Fruit fly (Drosophila melanogaster): ENCODE results near the gene mRpL45.

The mRpL45 gene

DNA sequence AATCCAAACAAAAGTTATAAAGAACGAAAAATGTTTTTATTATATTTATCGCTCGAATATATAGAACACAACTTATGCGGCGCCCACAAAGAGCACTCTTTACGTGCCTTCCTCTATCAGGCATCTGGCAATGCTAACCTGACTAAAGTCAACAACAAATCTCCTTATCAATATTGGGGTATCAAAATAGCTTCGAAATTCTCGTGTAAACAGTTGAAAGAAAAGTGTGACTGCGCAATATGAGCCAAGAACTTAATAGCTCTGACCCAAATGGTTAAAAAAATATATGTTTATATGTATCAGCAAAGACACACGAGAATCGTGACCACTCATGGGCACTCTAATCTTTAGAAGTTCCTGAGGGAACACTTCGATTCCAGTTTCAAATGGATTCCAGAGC lies 12.9 kb downstream of the mRpL45 start (continued):
- TF ChIP-seq sisA (GFP tag; IDR thresholded peaks at IDR 0.05) = no peak
- TF ChIP-seq HmgD (GFP tag; optimal IDR thresholded peaks at IDR 0.05) = no peak

DNA sequence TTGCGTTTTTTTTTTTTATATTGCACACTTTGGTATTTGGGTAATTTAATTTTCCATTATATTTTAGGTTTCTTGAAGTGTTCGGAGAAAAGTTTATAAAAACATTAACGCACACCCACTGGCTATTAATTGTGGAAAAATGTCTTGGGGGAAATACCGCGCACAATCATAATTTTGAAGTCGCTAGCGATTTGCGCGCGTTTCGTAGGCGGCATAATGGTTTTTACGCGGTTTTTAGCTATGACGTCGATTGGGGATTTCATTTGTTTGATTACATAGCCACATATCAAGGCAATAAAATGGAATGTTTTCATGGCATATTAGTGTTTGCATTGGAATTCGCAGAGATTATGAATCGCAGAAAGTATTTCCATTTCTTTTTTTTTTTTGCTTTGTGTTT lies 13.9 kb downstream of the mRpL45 start:
- no peak for TF ChIP-seq lilli (GFP tag; optimal IDR thresholded peaks at IDR 0.05)
- no peak for TF ChIP-seq MTF-1 (GFP tag; optimal IDR thresholded peaks at IDR 0.05; ENCODE audit: borderline replicate concordance)
- TF ChIP-seq YL-1 (GFP tag; optimal IDR thresholded peaks at IDR 0.05) = no peak
- no peak for TF ChIP-seq CG18011 (GFP tag; optimal IDR thresholded peaks at IDR 0.05)
- peak; percentile 50 for TF ChIP-seq sd (tag; optimal IDR thresholded peaks at IDR 0.05)
- no peak for TF ChIP-seq CG17359 (tag; optimal IDR thresholded peaks at IDR 0.05)
- peak; percentile 31 for TF ChIP-seq sens (GFP tag)
- no peak for TF ChIP-seq shn (GFP tag; optimal IDR thresholded peaks at IDR 0.05)
- TF ChIP-seq CG32532 (GFP tag; IDR thresholded peaks at IDR 0.05) = no peak
- peak in 1 of 2 experiments; percentile 20 for TF ChIP-seq Pdp1 (GFP tag; optimal IDR thresholded peaks at IDR 0.05)
- TF ChIP-seq CG8359 (GFP tag; optimal IDR thresholded peaks at IDR 0.05; ENCODE audit: borderline replicate concordance) = peak; percentile 99

DNA sequence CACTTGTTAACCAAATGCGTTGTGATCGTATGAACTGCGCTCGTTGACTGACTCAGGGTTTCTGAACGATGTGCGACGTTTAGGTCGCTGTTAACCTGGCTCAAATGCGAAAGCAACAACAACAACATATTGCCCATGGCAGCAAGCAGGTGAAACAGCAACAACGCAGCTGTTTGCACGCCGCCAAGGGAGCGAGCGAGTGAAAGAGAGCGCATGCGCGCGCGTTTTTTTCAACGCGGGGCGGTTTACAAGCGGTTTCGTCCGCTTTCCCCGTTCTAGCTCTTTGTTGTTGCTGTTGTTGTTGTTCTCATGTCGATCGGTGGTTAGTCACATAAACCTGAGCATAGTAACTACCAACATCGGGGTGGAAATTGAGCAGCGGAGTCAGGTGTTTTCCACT lies 14.7 kb downstream of the mRpL45 start:
- TF ChIP-seq CG31388 (GFP tag; optimal IDR thresholded peaks at IDR 0.05) (no peak), Scr (GFP tag; IDR thresholded peaks at IDR 0.05; ENCODE audit: partially characterized antibody) (no peak), vnd (GFP tag; IDR thresholded peaks at IDR 0.05; ENCODE audit: partially characterized antibody) (0 out of 3 replicates have a peak, but pooled peaks have one; percentile 14), ac (GFP tag; optimal IDR thresholded peaks at IDR 0.05) (peak; percentile 57), crp (GFP tag; optimal IDR thresholded peaks at IDR 0.05) (peak in 1 of 2 experiments; percentile 16), CG7786 (GFP tag; optimal IDR thresholded peaks at IDR 0.05) (no peak), D19B (GFP tag; optimal IDR thresholded peaks at IDR 0.05) (peak; percentile 31), chinmo (GFP tag; IDR thresholded peaks at IDR 0.05; ENCODE audit: partially characterized antibody) (0 out of 4 replicates have a peak, but pooled peaks have one; percentile 78), CG4360 (GFP tag; IDR thresholded peaks at IDR 0.05) (peak; percentile 89), rib (GFP tag; IDR thresholded peaks at IDR 0.05) (0 out of 2 replicates have a peak, but pooled peaks have one; percentile 18), Dbx (GFP tag; IDR thresholded peaks at IDR 0.05) (0 out of 3 replicates have a peak, but pooled peaks have one; percentile 41), sd (tag; optimal IDR thresholded peaks at IDR 0.05) (no peak), sens (GFP tag) (peak; percentile 81), hkb (optimal IDR thresholded peaks at IDR 0.05) (no peak), hkb (GFP tag; IDR thresholded peaks at IDR 0.05) (0 out of 2 replicates have a peak, but pooled peaks have one; percentile 12), CG2678 (tag; optimal IDR thresholded peaks at IDR 0.05) (no peak), CG1832 (GFP tag; optimal IDR thresholded peaks at IDR 0.05) (peak; percentile 76), Tbp (GFP tag; optimal IDR thresholded peaks at IDR 0.05) (peak; percentile 78), CG8359 (GFP tag; optimal IDR thresholded peaks at IDR 0.05; ENCODE audit: borderline replicate concordance) (peak; percentile 99), prd (optimal IDR thresholded peaks at IDR 0.05) (no peak), prd (GFP tag; IDR thresholded peaks at IDR 0.05) (0 out of 3 replicates have a peak, but pooled peaks have one; percentile 4), Dll (GFP tag; IDR thresholded peaks at IDR 0.05; ENCODE audit: partially characterized antibody) (0 out of 4 replicates have a peak, but pooled peaks have one; percentile 20), p53 (GFP tag; optimal IDR thresholded peaks at IDR 0.05) (no peak), CG10321 (GFP tag; IDR thresholded peaks at IDR 0.05) (peak; percentile 56), oc (tag; optimal IDR thresholded peaks at IDR 0.05) (no peak), Poxn (GFP tag; IDR thresholded peaks at IDR 0.05) (no peak), Xbp1 (GFP tag; optimal IDR thresholded peaks at IDR 0.05) (no peak), Med (GFP tag) (peak; percentile 30), sim (GFP tag; IDR thresholded peaks at IDR 0.05) (no peak), CG9932 (GFP tag; IDR thresholded peaks at IDR 0.05) (0 out of 2 replicates have a peak, but pooled peaks have one; percentile 34), pfk (GFP tag; optimal IDR thresholded peaks at IDR 0.05) (no peak), sob (GFP tag; IDR thresholded peaks at IDR 0.05) (0 out of 2 replicates have a peak, but pooled peaks have one; percentile 10), hb (GFP tag; IDR thresholded peaks at IDR 0.05; ENCODE audit: partially characterized antibody) (0 out of 3 replicates have a peak, but pooled peaks have one; percentile 36), Dref (GFP tag; IDR thresholded peaks at IDR 0.05) (no peak), trem (tag; optimal IDR thresholded peaks at IDR 0.05) (no peak)
